Worm (Caenorhabditis elegans): ENCODE data around the gene ttbk-7.

ttbk-7 gene

DNA sequence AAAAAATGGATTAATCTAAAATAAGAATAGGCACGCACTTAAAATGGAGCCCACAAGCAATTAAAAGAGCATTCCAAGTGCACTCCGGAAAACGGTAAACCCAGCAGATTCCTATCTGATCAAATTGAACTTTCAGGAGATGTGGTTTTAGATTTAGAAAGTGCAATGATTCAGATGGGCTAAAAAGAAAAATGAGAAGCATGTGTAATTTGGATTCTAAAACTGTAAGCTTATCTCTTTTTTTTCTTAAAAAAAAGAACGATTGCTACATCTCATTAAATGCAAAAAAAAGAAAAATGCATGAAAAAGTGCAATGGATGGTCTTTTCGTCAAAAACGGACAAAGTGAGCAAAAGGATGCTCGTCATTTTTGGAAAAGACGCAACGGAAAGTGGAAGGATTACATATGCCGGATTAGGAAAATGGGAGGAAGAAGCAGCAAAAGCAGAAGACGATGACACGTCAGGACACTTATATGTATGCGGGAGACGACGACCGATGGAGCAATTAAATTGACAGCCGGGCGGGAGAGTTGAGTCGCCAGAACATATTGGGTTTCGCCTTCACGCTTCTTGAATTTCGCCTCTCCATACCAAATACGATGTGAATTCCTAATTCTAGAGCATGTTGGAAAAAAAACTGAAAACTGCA, 3.0 kb upstream of the ttbk-7 start:
- no peak for TF ChIP-seq lsy-12 (tag; optimal IDR thresholded peaks at IDR 0.05)
- TF ChIP-seq lin-39 (tag; optimal IDR thresholded peaks at IDR 0.05), result peak; percentile 65

ce11 chrV:12897338-12897737, 1.7 kb upstream of the ttbk-7 start:
- TF ChIP-seq nhr-25 (tag; optimal IDR thresholded peaks at IDR 0.05) (no peak), mdl-1 (tag; optimal IDR thresholded peaks at IDR 0.05) (no peak), sea-2 (GFP tag; optimal IDR thresholded peaks at IDR 0.05) (no peak), zag-1 (tag; optimal IDR thresholded peaks at IDR 0.05) (no peak), ceh-82 (tag; optimal IDR thresholded peaks at IDR 0.05) (no peak), nhr-237 (tag; optimal IDR thresholded peaks at IDR 0.05) (no peak), ceh-16 (tag; optimal IDR thresholded peaks at IDR 0.05) (no peak), elt-3 (tag; optimal IDR thresholded peaks at IDR 0.05) (no peak), unc-39 (tag; optimal IDR thresholded peaks at IDR 0.05) (no peak), nhr-43 (tag; optimal IDR thresholded peaks at IDR 0.05; ENCODE audit: poor library complexity, severe bottlenecking) (no peak), R02D3.7 (tag; optimal IDR thresholded peaks at IDR 0.05) (no peak)

- TF ChIP-seq mdl-1 (tag; optimal IDR thresholded peaks at IDR 0.05), result no peak
- TF ChIP-seq hmg-11 (tag; optimal IDR thresholded peaks at IDR 0.05), result no peak
- no peak for TF ChIP-seq tbx-2 (tag; optimal IDR thresholded peaks at IDR 0.05)
- no peak for TF ChIP-seq fos-1 (tag; optimal IDR thresholded peaks at IDR 0.05)
- no peak for TF ChIP-seq nhr-12 (tag; optimal IDR thresholded peaks at IDR 0.05)
- TF ChIP-seq unc-62 (GFP tag; optimal IDR thresholded peaks at IDR 0.05), result no peak
- no peak for TF ChIP-seq nhr-25 (tag; optimal IDR thresholded peaks at IDR 0.05)
- TF ChIP-seq elt-3 (tag; optimal IDR thresholded peaks at IDR 0.05), result no peak
Observed at ce11 chrV:12896850-12897249, 1.2 kb upstream of the ttbk-7 start.

DNA sequence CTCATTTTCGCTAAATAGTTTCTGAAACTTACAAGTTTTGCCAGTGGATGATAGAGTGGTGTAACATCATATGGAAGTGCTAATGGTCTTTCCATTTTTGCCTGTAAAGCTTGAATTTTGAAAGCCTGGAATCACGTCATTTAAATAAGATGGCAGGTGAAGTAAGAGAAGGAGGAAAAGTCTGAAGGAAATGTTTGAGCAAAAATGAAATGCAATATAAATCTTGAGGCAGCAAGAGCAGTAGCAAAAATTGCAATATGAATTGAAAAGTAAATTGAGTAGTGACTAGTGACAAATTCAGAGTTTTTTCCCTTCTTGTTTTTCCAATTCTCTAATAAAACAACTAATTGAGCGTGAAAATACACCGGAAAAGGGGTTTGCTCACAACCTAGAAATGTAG, 9.8 kb downstream of the ttbk-7 start, which contains the start of gene glb-24:
Gene glb-24 (minus strand): TSS at position 101 of the 400 bp plus-strand sequence.
- no peak for TF ChIP-seq egl-27 (tag; optimal IDR thresholded peaks at IDR 0.05)
- no peak for TF ChIP-seq lin-15B (tag; optimal IDR thresholded peaks at IDR 0.05)
- no peak for TF ChIP-seq nhr-43 (tag; optimal IDR thresholded peaks at IDR 0.05; ENCODE audit: poor library complexity, severe bottlenecking)
- TF ChIP-seq ama-1 (optimal IDR thresholded peaks at IDR 0.05), result no peak
- TF ChIP-seq snpc-4 (tag; optimal IDR thresholded peaks at IDR 0.05), result no peak
- TF ChIP-seq pqm-1 (tag; optimal IDR thresholded peaks at IDR 0.05), result no peak
- TF ChIP-seq mml-1 (tag; optimal IDR thresholded peaks at IDR 0.05), result no peak
- no peak for TF ChIP-seq nhr-11 (tag; optimal IDR thresholded peaks at IDR 0.05)
- no peak for TF ChIP-seq fos-1 (tag; optimal IDR thresholded peaks at IDR 0.05)
- TF ChIP-seq ceh-9 (tag; optimal IDR thresholded peaks at IDR 0.05), result no peak
- TF ChIP-seq elt-2 (tag; optimal IDR thresholded peaks at IDR 0.05), result no peak
- no peak for TF ChIP-seq lin-39 (tag; optimal IDR thresholded peaks at IDR 0.05)
- no peak for TF ChIP-seq unc-39 (tag; optimal IDR thresholded peaks at IDR 0.05)
- TF ChIP-seq aly-2 (tag; optimal IDR thresholded peaks at IDR 0.05), result no peak
- TF ChIP-seq lsy-12 (tag; optimal IDR thresholded peaks at IDR 0.05), result no peak
- TF ChIP-seq mdl-1 (tag; optimal IDR thresholded peaks at IDR 0.05), result no peak
- TF ChIP-seq nhr-12 (tag; optimal IDR thresholded peaks at IDR 0.05), result no peak
- TF ChIP-seq tbx-2 (tag; optimal IDR thresholded peaks at IDR 0.05), result no peak
- TF ChIP-seq eor-1 (tag; optimal IDR thresholded peaks at IDR 0.05), result no peak
- no peak for TF ChIP-seq fkh-2 (tag; optimal IDR thresholded peaks at IDR 0.05)

- TF ChIP-seq nhr-11 (tag; optimal IDR thresholded peaks at IDR 0.05) (no peak), ztf-11 (tag; optimal IDR thresholded peaks at IDR 0.05) (no peak), daf-12 (tag; optimal IDR thresholded peaks at IDR 0.05) (no peak)
Observed at ce11 chrV:12882370-12882769, 13.3 kb downstream of the ttbk-7 start.

ce11 chrV:12881396-12881795, 14.3 kb downstream of the ttbk-7 start:
- TF ChIP-seq nhr-25 (tag; optimal IDR thresholded peaks at IDR 0.05), result peak; percentile 5
- TF ChIP-seq nhr-11 (tag; optimal IDR thresholded peaks at IDR 0.05), result no peak

Measured in whole organism, L3 larva.